Fruit fly (Drosophila melanogaster): Measurements from ENCODE around the gene elB.

DNA sequence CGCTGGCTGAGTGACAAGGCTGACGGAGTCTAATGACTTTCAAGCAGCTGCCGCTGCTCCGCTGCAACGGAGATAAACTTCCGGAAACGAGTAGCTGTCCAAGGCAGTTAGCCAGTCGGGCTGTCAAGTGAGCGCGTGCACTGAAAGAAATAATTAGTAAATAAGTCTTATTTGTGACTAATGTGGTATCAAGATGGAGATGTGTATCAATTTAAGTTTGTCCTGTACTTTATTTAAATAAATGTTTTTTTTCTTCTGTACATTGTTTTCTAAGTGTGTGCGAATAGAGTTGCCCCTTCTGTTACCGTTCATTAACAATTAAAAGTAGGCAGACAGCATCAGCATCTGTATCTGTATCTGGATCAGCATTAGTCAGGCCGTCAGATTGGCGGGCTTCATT, 41.9 kb upstream of the elB start:
- TF ChIP-seq CG8478 (optimal IDR thresholded peaks at IDR 0.05), result no peak
- TF ChIP-seq CTCF (optimal IDR thresholded peaks at IDR 0.05), result no peak

Measured in S2 (cell line).